Worm (Caenorhabditis elegans) whole organism, young adult: ENCODE measurements around the gene T09A5.5.
A peak's percentile ranks its signal among the peaks of the same experiment; 100 is the strongest.

Experiments
- C06A6.2 ChIP-seq: fragments of 200-800 bp; sonication (Bioruptor generic); conservative IDR thresholded peaks from 2 replicates; pipeline ENCODE4 v1.3.6; 2022; ENCODE audit warnings: missing genetic modification characterization, missing compliant biosample characterization
- Y53G8AR.9 ChIP-seq: fragments of 200-800 bp; sonication (Bioruptor generic); conservative IDR thresholded peaks from 2 replicates; pipeline ENCODE4 v1.3.6; 2022; ENCODE audit warnings: missing genetic modification reagents, missing genetic modification characterization, missing compliant biosample characterization
- ama-1 ChIP-seq, 3 experiments: fragments of 150-350 bp in 1 of 3; sonication (generic microtip) in 2 of 3; optimal IDR thresholded peaks; 2 replicates each; lab custom pipeline; 2014 to 2018; ENCODE audit warnings: missing biosample characterization in 2 of 3, missing genetic modification characterization in 2 of 3, missing genetic modification reagents in 2 of 3
- ceh-58 ChIP-seq: fragments of 200-800 bp; sonication (Bioruptor generic); IDR thresholded peaks from 2 replicates; pipeline ENCODE4 v1.3.6; 2022; ENCODE audit warnings: missing genetic modification characterization, missing compliant biosample characterization
- egrh-3 ChIP-seq: fragments of 200-800 bp; sonication (Bioruptor generic); IDR thresholded peaks from 2 replicates; pipeline ENCODE4 v1.3.6; 2022; ENCODE audit warnings: missing genetic modification reagents, missing genetic modification characterization, missing compliant biosample characterization
- ets-4 ChIP-seq: fragments of 200-800 bp; sonication (Bioruptor generic); optimal IDR thresholded peaks from 2 replicates; lab custom pipeline; 2018; ENCODE audit warnings: mild to moderate bottlenecking, missing genetic modification characterization, missing compliant biosample characterization
- lir-1 ChIP-seq: fragments of 200-800 bp; sonication (Bioruptor generic); conservative IDR thresholded peaks from 2 replicates; pipeline ENCODE4 v1.3.6; 2022; ENCODE audit warnings: missing genetic modification reagents, missing genetic modification characterization, missing compliant biosample characterization
- sdz-38 ChIP-seq: sonication (generic microtip); optimal IDR thresholded peaks from 2 replicates; lab custom pipeline; 2016; ENCODE audit warnings: missing genotype, missing genetic modification characterization, missing compliant biosample characterization
- sea-2 ChIP-seq: fragments of 200-800 bp; sonication (Bioruptor generic); IDR thresholded peaks from 2 replicates; pipeline ENCODE4 v1.3.6; 2022; ENCODE audit warnings: missing genetic modification characterization, missing compliant biosample characterization
- unc-130 ChIP-seq: sonication (generic microtip); optimal IDR thresholded peaks from 2 replicates; lab custom pipeline; 2016; ENCODE audit warnings: missing genetic modification reagents, missing genetic modification characterization, missing compliant biosample characterization

DNA sequence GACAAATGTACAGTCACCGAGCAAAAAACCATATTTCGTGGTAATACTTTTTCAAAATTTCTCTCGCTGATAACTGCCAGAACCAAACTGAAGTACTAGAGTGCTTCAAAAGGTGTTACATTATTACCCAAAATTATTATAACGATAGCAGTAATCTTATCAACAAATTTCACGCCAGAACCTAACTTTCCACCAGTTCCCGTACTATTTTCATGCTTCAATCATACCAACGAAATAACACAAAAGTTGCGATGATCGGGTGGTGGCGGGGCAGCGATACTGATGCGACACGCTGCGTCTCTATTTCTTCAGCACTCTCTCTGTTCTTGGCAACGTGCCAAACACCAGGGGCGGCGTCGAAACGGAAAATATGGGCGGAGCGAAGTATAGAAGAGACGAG, 44.6 kb downstream of the T09A5.5 start:
- no peak for TF ChIP-seq sea-2 (GFP tag; lab: Robert Waterston, UW)
- peak; percentile 69 for TF ChIP-seq ets-4 (GFP tag; lab: Kevin White, UChicago)
- no peak for TF ChIP-seq sdz-38 (tag; lab: Kevin White, UChicago)
- no peak for TF ChIP-seq unc-130
- TF ChIP-seq ama-1 (optimal IDR thresholded peaks at IDR 0.05; lab: Kevin White, UChicago) = no peak
- TF ChIP-seq ama-1 (GFP tag; optimal IDR thresholded peaks at IDR 0.05; lab: Kevin White, UChicago) = no peak
- TF ChIP-seq lir-1 (GFP tag; lab: Robert Waterston, UW) = no peak
- no peak for TF ChIP-seq ceh-58 (GFP tag; lab: Robert Waterston, UW)
- no peak for TF ChIP-seq Y53G8AR.9 (GFP tag; lab: Robert Waterston, UW)
- no peak for TF ChIP-seq C06A6.2 (GFP tag; lab: Robert Waterston, UW)
- TF ChIP-seq egrh-3 (GFP tag; lab: Robert Waterston, UW) = no peak
